Worm (Caenorhabditis elegans): Measurements from ENCODE around the gene nta-1.
A peak's percentile ranks its signal among the peaks of the same experiment; 100 is the strongest.

Gene nta-1

ce11 chrII:3753598-3753997, 10.0 kb upstream of the nta-1 start, which contains the start of gene rcd-1:
rcd-1 (plus strand) TSS chrII:3753898.
- TF ChIP-seq Y53F4B.3 (GFP tag; IDR thresholded peaks at IDR 0.05) (no peak), bed-1 (GFP tag; IDR thresholded peaks at IDR 0.05) (0 out of 2 replicates have a peak, but pooled peaks have one; percentile 20), lin-35 (GFP tag; optimal IDR thresholded peaks at IDR 0.05) (no peak), gei-17 (GFP tag; optimal IDR thresholded peaks at IDR 0.05) (no peak)

- no peak for TF ChIP-seq madf-3 (GFP tag; IDR thresholded peaks at IDR 0.05)
- no peak for TF ChIP-seq lag-1 (GFP tag; IDR thresholded peaks at IDR 0.05)
- TF ChIP-seq tlf-1 (GFP tag; optimal IDR thresholded peaks at IDR 0.05), result no peak
- no peak for TF ChIP-seq Y67H2A.10 (GFP tag; conservative IDR thresholded peaks at IDR 0.05)
- no peak for TF ChIP-seq attf-5 (GFP tag; optimal IDR thresholded peaks at IDR 0.05)
- TF ChIP-seq mcd-1 (GFP tag; IDR thresholded peaks at IDR 0.05), result no peak
- TF ChIP-seq lin-35 (GFP tag; optimal IDR thresholded peaks at IDR 0.05), result no peak
- no peak for TF ChIP-seq dpff-1 (tag; optimal IDR thresholded peaks at IDR 0.05)
- no peak for TF ChIP-seq cebp-2 (GFP tag; IDR thresholded peaks at IDR 0.05)
- TF ChIP-seq ztf-3 (GFP tag; optimal IDR thresholded peaks at IDR 0.05), result no peak
- TF ChIP-seq nfya-2 (GFP tag; IDR thresholded peaks at IDR 0.05), result no peak
- TF ChIP-seq sdz-38 (tag; optimal IDR thresholded peaks at IDR 0.05), result no peak
- TF ChIP-seq hlh-12 (tag; optimal IDR thresholded peaks at IDR 0.05), result no peak
These were observed 8.6 kb upstream of the nta-1 start, which contains the start of gene sdz-11 for ce11 chrII:3752184-3752583. sdz-11 (minus strand) TSS chrII:3752284.

ce11 chrII:3750685-3751084, 7.1 kb upstream of the nta-1 start, which contains the start of gene fbxb-91:
fbxb-91 (minus strand) TSS chrII:3750785.
- TF ChIP-seq mel-28 (tag; optimal IDR thresholded peaks at IDR 0.05; ENCODE audit: borderline replicate concordance) (no peak), let-526 (GFP tag; IDR thresholded peaks at IDR 0.05) (no peak), attf-5 (GFP tag; optimal IDR thresholded peaks at IDR 0.05) (no peak), hlh-26 (GFP tag; conservative IDR thresholded peaks at IDR 0.05) (no peak), xnd-1 (tag; optimal IDR thresholded peaks at IDR 0.05) (no peak), somi-1 (GFP tag; optimal IDR thresholded peaks at IDR 0.05) (no peak), repo-1 (tag; optimal IDR thresholded peaks at IDR 0.05) (no peak), B0336.3 (GFP tag; IDR thresholded peaks at IDR 0.05) (no peak), lin-40 (tag; optimal IDR thresholded peaks at IDR 0.05) (no peak), nhr-179 (tag; optimal IDR thresholded peaks at IDR 0.05) (no peak), ekl-4 (GFP tag; IDR thresholded peaks at IDR 0.05) (no peak), ztf-18 (tag; optimal IDR thresholded peaks at IDR 0.05) (no peak), rec-8 (tag; optimal IDR thresholded peaks at IDR 0.05) (no peak), ztf-28 (GFP tag; IDR thresholded peaks at IDR 0.05) (no peak), F39B2.1 (GFP tag; IDR thresholded peaks at IDR 0.05) (no peak), Y53G8AR.9 (GFP tag; conservative IDR thresholded peaks at IDR 0.05) (no peak)

- TF ChIP-seq ZK185.1 (tag; optimal IDR thresholded peaks at IDR 0.05; ENCODE audit: poor library complexity, severe bottlenecking) (no peak), ztf-25 (GFP tag; IDR thresholded peaks at IDR 0.05) (no peak), ceh-58 (GFP tag; IDR thresholded peaks at IDR 0.05) (no peak), nhr-27 (tag; optimal IDR thresholded peaks at IDR 0.05) (no peak), sptf-2 (GFP tag; optimal IDR thresholded peaks at IDR 0.05) (no peak), lin-35 (GFP tag; optimal IDR thresholded peaks at IDR 0.05) (no peak), nhr-120 (GFP tag; IDR thresholded peaks at IDR 0.05) (no peak), ceh-91 (GFP tag; IDR thresholded peaks at IDR 0.05) (no peak), rcor-1 (GFP tag; IDR thresholded peaks at IDR 0.05) (no peak), ceh-40 (GFP tag; IDR thresholded peaks at IDR 0.05) (no peak), unc-62 (GFP tag; optimal IDR thresholded peaks at IDR 0.05) (no peak), F52B5.7 (tag; optimal IDR thresholded peaks at IDR 0.05) (no peak), Y56A3A.18 (GFP tag; IDR thresholded peaks at IDR 0.05) (no peak), ets-4 (GFP tag; optimal IDR thresholded peaks at IDR 0.05) (no peak), lsl-1 (GFP tag; optimal IDR thresholded peaks at IDR 0.05) (no peak), ceh-27 (GFP tag; optimal IDR thresholded peaks at IDR 0.05) (no peak), ztf-28 (GFP tag; IDR thresholded peaks at IDR 0.05) (no peak), K12H6.12 (tag; optimal IDR thresholded peaks at IDR 0.05) (no peak)
These were observed 5.1 kb upstream of the nta-1 start, which contains the start of gene fbxb-90 for ce11 chrII:3748719-3749118. fbxb-90 (minus strand) TSS chrII:3748819.

Measured in whole organism, young adult.